Worm (Caenorhabditis elegans): ENCODE data around the gene srr-10.

DNA sequence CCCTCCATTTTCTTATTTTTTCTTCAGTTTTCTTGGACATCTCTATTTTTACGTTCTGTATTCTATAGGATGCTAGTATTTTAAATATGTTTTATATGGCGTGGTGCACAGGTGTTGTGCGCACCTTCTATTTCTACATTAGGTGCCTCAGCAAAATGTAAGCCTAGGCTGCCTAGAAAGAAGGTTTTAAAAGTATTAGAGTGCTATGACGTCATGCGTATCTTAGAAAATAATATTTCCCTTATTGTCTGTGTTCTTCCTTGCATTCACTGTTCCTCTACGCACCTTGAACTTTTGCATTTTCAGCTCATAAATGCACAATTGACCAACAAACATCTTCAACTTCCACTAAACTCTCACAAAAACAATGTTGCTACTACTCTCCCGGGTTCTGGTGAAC is 35.5 kb downstream of the srr-10 start, which contains the start of gene frpr-3:
- TF ChIP-seq lin-13 (GFP tag; optimal IDR thresholded peaks at IDR 0.05): no peak
- TF ChIP-seq skn-1 (tag; optimal IDR thresholded peaks at IDR 0.05): no peak
- no peak for TF ChIP-seq lsy-2 (tag; optimal IDR thresholded peaks at IDR 0.05)
- no peak for TF ChIP-seq nhr-25 (tag; optimal IDR thresholded peaks at IDR 0.05)
- TF ChIP-seq nhr-237 (tag; optimal IDR thresholded peaks at IDR 0.05): no peak
- no peak for TF ChIP-seq lin-11 (tag; optimal IDR thresholded peaks at IDR 0.05)
- TF ChIP-seq aly-2 (tag; optimal IDR thresholded peaks at IDR 0.05): no peak
- TF ChIP-seq peb-1 (tag; optimal IDR thresholded peaks at IDR 0.05): no peak
- TF ChIP-seq unc-62 (GFP tag; optimal IDR thresholded peaks at IDR 0.05): no peak
- no peak for TF ChIP-seq mdl-1 (tag; optimal IDR thresholded peaks at IDR 0.05)
- no peak for TF ChIP-seq R02D3.7 (tag; optimal IDR thresholded peaks at IDR 0.05)

All from whole organism, L2 larva.